Fruit fly (Drosophila melanogaster): ENCODE results near the gene CG14949.

The CG14949 gene

dm6 chr3L:2651800-2652199 is 8.6 kb upstream of the CG14949 start, which contains the start of the genes ProRS-m, CG42304 and Snup (continued):
- TF ChIP-seq dysf (GFP tag; IDR thresholded peaks at IDR 0.05) (peak; percentile 57; the same call in 2 of the 3 replicates), sqz (GFP tag; optimal IDR thresholded peaks at IDR 0.05) (no peak), CG11085 (GFP tag; IDR thresholded peaks at IDR 0.05) (no peak), tx (GFP tag; optimal IDR thresholded peaks at IDR 0.05) (no peak), ATbp (GFP tag; optimal IDR thresholded peaks at IDR 0.05) (no peak), so (GFP tag; IDR thresholded peaks at IDR 0.05) (no peak), pho (GFP tag; optimal IDR thresholded peaks at IDR 0.05) (no peak), ham (GFP tag; IDR thresholded peaks at IDR 0.05) (no peak), crol (GFP tag; IDR thresholded peaks at IDR 0.05) (no peak), sob (GFP tag; IDR thresholded peaks at IDR 0.05) (peak; percentile 18; the same call in 1 of the 2 replicates), CG16863 (GFP tag; optimal IDR thresholded peaks at IDR 0.05) (no peak), Nf-YB (GFP tag; optimal IDR thresholded peaks at IDR 0.05) (no peak), bigmax (GFP tag; optimal IDR thresholded peaks at IDR 0.05) (peak; percentile 73), gcm (GFP tag; optimal IDR thresholded peaks at IDR 0.05) (no peak), bab2 (GFP tag; optimal IDR thresholded peaks at IDR 0.05) (no peak), CG4404 (GFP tag; IDR thresholded peaks at IDR 0.05) (peak; percentile 59), NFAT (GFP tag; IDR thresholded peaks at IDR 0.05) (no peak), HmgD (GFP tag; optimal IDR thresholded peaks at IDR 0.05) (no peak), CG12769 (tag; optimal IDR thresholded peaks at IDR 0.05) (no peak), CG15011 (GFP tag; optimal IDR thresholded peaks at IDR 0.05) (no peak), hkb (optimal IDR thresholded peaks at IDR 0.05) (no peak), hkb (GFP tag; IDR thresholded peaks at IDR 0.05) (peak; percentile 63; the same call in 1 of the 2 replicates), org-1 (GFP tag; optimal IDR thresholded peaks at IDR 0.05) (no peak), CG14710 (tag; optimal IDR thresholded peaks at IDR 0.05) (peak; percentile 89), CG8944 (GFP tag; optimal IDR thresholded peaks at IDR 0.05) (no peak), CG10147 (GFP tag; optimal IDR thresholded peaks at IDR 0.05) (peak; percentile 34), ind (GFP tag; optimal IDR thresholded peaks at IDR 0.05) (peak; percentile 33), zfh1 (GFP tag; IDR thresholded peaks at IDR 0.05) (0 out of 3 replicates have a peak, but pooled peaks have one; percentile 53), CG6683 (GFP tag; optimal IDR thresholded peaks at IDR 0.05) (no peak), NC2β (GFP tag; optimal IDR thresholded peaks at IDR 0.05) (no peak), Doc3 (GFP tag; IDR thresholded peaks at IDR 0.05; ENCODE audit: partially characterized antibody) (no peak), CG7556 (GFP tag; optimal IDR thresholded peaks at IDR 0.05) (peak; percentile 29), CG7372 (GFP tag; IDR thresholded peaks at IDR 0.05) (peak; percentile 56; the same call in 1 of the 2 replicates), trh (GFP tag; optimal IDR thresholded peaks at IDR 0.05) (no peak), lov (optimal IDR thresholded peaks at IDR 0.05) (no peak), lov (GFP tag; IDR thresholded peaks at IDR 0.05) (no peak), NC2α (GFP tag; optimal IDR thresholded peaks at IDR 0.05) (no peak), CG4707 (GFP tag; optimal IDR thresholded peaks at IDR 0.05) (no peak), Adf1 (GFP tag; IDR thresholded peaks at IDR 0.05) (no peak), Dll (GFP tag; IDR thresholded peaks at IDR 0.05; ENCODE audit: partially characterized antibody) (peak; percentile 47; the same call in 1 of the 4 replicates), CG4282 (GFP tag; optimal IDR thresholded peaks at IDR 0.05) (no peak), al (GFP tag; IDR thresholded peaks at IDR 0.05) (peak; percentile 71), CG15269 (tag; optimal IDR thresholded peaks at IDR 0.05) (peak; percentile 54), CG12299 (tag; optimal IDR thresholded peaks at IDR 0.05) (no peak), Ets97D (GFP tag; optimal IDR thresholded peaks at IDR 0.05) (no peak), CG13894 (tag; optimal IDR thresholded peaks at IDR 0.05) (no peak), CG6689 (GFP tag; IDR thresholded peaks at IDR 0.05) (peak; percentile 79), CG6854 (GFP tag; optimal IDR thresholded peaks at IDR 0.05) (no peak), unpg (GFP tag; optimal IDR thresholded peaks at IDR 0.05) (no peak), ssp (GFP tag; IDR thresholded peaks at IDR 0.05) (peak; percentile 77), CG6765 (GFP tag; optimal IDR thresholded peaks at IDR 0.05) (no peak), oc (tag; optimal IDR thresholded peaks at IDR 0.05) (no peak), fu2 (GFP tag; optimal IDR thresholded peaks at IDR 0.05) (no peak)
